Worm (Caenorhabditis elegans) whole organism, L4 larva: ENCODE results near the gene F37H8.5.

ENCODE experiments used
- D1046.2 ChIP-seq: fragments of 200-800 bp; sonication (Bioruptor generic); IDR thresholded peaks from 2 replicates; pipeline ENCODE4 v1.3.6; 2022; ENCODE audit warnings: missing genetic modification characterization, missing compliant biosample characterization
- F10B5.3 ChIP-seq: sonication (generic microtip); optimal IDR thresholded peaks from 2 replicates; lab custom pipeline; 2016; ENCODE audit warnings: mild to moderate bottlenecking, missing genetic modification characterization, missing compliant biosample characterization
- F26F4.8 ChIP-seq: fragments of 200-800 bp; sonication (Bioruptor generic); conservative IDR thresholded peaks from 2 replicates; pipeline ENCODE4 v1.3.6; 2022; ENCODE audit warnings: missing genetic modification characterization, missing compliant biosample characterization
- R02D3.7 ChIP-seq: fragments of 150-350 bp; sonication (generic microtip); optimal IDR thresholded peaks from 3 replicates; lab custom pipeline; 2014; ENCODE audit warnings: missing biosample characterization, missing genetic modification characterization
- T26A8.4 ChIP-seq: fragments of 200-800 bp; sonication (Bioruptor generic); IDR thresholded peaks from 2 replicates; pipeline ENCODE4 v1.3.6; 2022; ENCODE audit warnings: missing genetic modification characterization, missing compliant biosample characterization
- ZK337.2 ChIP-seq: fragments of 200-800 bp; sonication (Bioruptor generic); IDR thresholded peaks from 2 replicates; pipeline ENCODE4 v1.3.6; 2022; ENCODE audit warnings: missing genetic modification reagents, missing genetic modification characterization, missing compliant biosample characterization
- ZK546.5 ChIP-seq, 2 experiments: sonication (generic microtip); optimal IDR thresholded peaks; 2 replicates each; lab custom pipeline; 2017; ENCODE audit warnings: missing biosample characterization in 2 of 2, missing genetic modification characterization in 2 of 2
- aly-2 ChIP-seq: sonication (generic microtip); optimal IDR thresholded peaks from 2 replicates; lab custom pipeline; 2018; ENCODE audit warnings: missing biosample characterization, missing genetic modification characterization
- arid-1 ChIP-seq: fragments of 200-800 bp; sonication (Bioruptor generic); conservative IDR thresholded peaks from 2 replicates; pipeline ENCODE4 v1.3.6; 2022; ENCODE audit warnings: missing genetic modification reagents, missing genetic modification characterization, missing compliant biosample characterization
- attf-4 ChIP-seq: sonication (generic microtip); optimal IDR thresholded peaks from 3 replicates; lab custom pipeline; 2017; ENCODE audit warnings: missing biosample characterization, missing genetic modification characterization
- ceh-20 ChIP-seq: fragments of 200-800 bp; sonication (Bioruptor generic); IDR thresholded peaks from 2 replicates; pipeline ENCODE4 v1.3.6; 2022; ENCODE audit warnings: missing genetic modification reagents, missing genetic modification characterization, missing compliant biosample characterization
- ceh-44 ChIP-seq: fragments of 200-800 bp; sonication (Bioruptor generic); IDR thresholded peaks from 2 replicates; pipeline ENCODE4 v1.3.6; 2022; ENCODE audit warnings: missing genetic modification reagents, missing genetic modification characterization, missing compliant biosample characterization
- cey-2 ChIP-seq: sonication (generic microtip); optimal IDR thresholded peaks from 3 replicates; lab custom pipeline; 2017; ENCODE audit warnings: missing genetic modification characterization, mild to moderate bottlenecking, missing compliant biosample characterization, antibody characterized with exemption, borderline replicate concordance; ENCODE audit not compliant: insufficient read depth
- ctbp-1 ChIP-seq: fragments of 200-800 bp; sonication (Bioruptor generic); IDR thresholded peaks from 2 replicates; pipeline ENCODE4 v1.3.6; 2022; ENCODE audit warnings: missing genetic modification reagents, missing genetic modification characterization, missing compliant biosample characterization
- daf-12 ChIP-seq: fragments of 150-350 bp; optimal IDR thresholded peaks from 2 replicates; lab custom pipeline; 2014; ENCODE audit warnings: missing biosample characterization, missing genetic modification reagents, missing genetic modification characterization
- daf-16 ChIP-seq, 3 experiments: sonication (generic microtip); optimal IDR thresholded peaks; 2 replicates each; lab custom pipeline; 2016 to 2017; ENCODE audit warnings: missing genetic modification characterization in 3 of 3, missing genetic modification reagents in 3 of 3, mild to moderate bottlenecking in 2 of 3, missing compliant biosample characterization in 2 of 3, missing biosample characterization in 1 of 3, moderate library complexity in 1 of 3
- dpl-1 ChIP-seq: fragments of 150-350 bp; optimal IDR thresholded peaks from 2 replicates; lab custom pipeline; 2014; ENCODE audit warnings: missing biosample characterization, missing genetic modification reagents, missing genetic modification characterization
- duxl-1 ChIP-seq: sonication (generic microtip); optimal IDR thresholded peaks from 2 replicates; lab custom pipeline; 2016; ENCODE audit warnings: mild to moderate bottlenecking, missing genetic modification characterization, moderate library complexity, missing compliant biosample characterization; ENCODE audit not compliant: poor library complexity
- dve-1 ChIP-seq: sonication (generic microtip); optimal IDR thresholded peaks from 2 replicates; lab custom pipeline; 2017; ENCODE audit warnings: antibody characterized with exemption, mild to moderate bottlenecking, missing genetic modification characterization, missing compliant biosample characterization; ENCODE audit not compliant: insufficient read depth
- egl-27 ChIP-seq: sonication (generic microtip); optimal IDR thresholded peaks from 3 replicates; lab custom pipeline; 2017; ENCODE audit warnings: missing biosample characterization, missing genetic modification reagents, missing genetic modification characterization
- fos-1 ChIP-seq: fragments of 150-350 bp; optimal IDR thresholded peaks from 2 replicates; lab custom pipeline; 2014; ENCODE audit warnings: missing biosample characterization, missing genetic modification characterization
- gei-8 ChIP-seq: fragments of 200-800 bp; sonication (Bioruptor generic); optimal IDR thresholded peaks from 2 replicates; lab custom pipeline; 2018; ENCODE audit warnings: mild to moderate bottlenecking, missing genetic modification characterization, missing compliant biosample characterization
- hlh-30 ChIP-seq: sonication (generic microtip); optimal IDR thresholded peaks from 2 replicates; lab custom pipeline; 2017; ENCODE audit warnings: antibody characterized with exemption, mild to moderate bottlenecking, missing genetic modification characterization, missing compliant biosample characterization; ENCODE audit not compliant: insufficient read depth
- jun-1 ChIP-seq: fragments of 150-350 bp; optimal IDR thresholded peaks from 2 replicates; lab custom pipeline; 2014; ENCODE audit warnings: missing biosample characterization, missing genetic modification reagents, missing genetic modification characterization
- lin-13 ChIP-seq: fragments of 150-350 bp; optimal IDR thresholded peaks from 2 replicates; lab custom pipeline; 2014; ENCODE audit warnings: missing biosample characterization, missing genetic modification reagents, missing genetic modification characterization
- lin-38 ChIP-seq: fragments of 200-800 bp; sonication (Bioruptor generic); IDR thresholded peaks from 2 replicates; pipeline ENCODE4 v1.3.6; 2022; ENCODE audit warnings: missing genetic modification reagents, missing genetic modification characterization, missing compliant biosample characterization
- lsy-2 ChIP-seq, 2 experiments: fragments of 150-350 bp in 1 of 2; sonication (generic microtip) in 1 of 2; optimal IDR thresholded peaks; 2 replicates each; lab custom pipeline; 2014 to 2017; ENCODE audit warnings: missing biosample characterization in 2 of 2, missing genetic modification characterization in 2 of 2
- madf-9 ChIP-seq: fragments of 200-800 bp; sonication (Bioruptor generic); conservative IDR thresholded peaks from 2 replicates; pipeline ENCODE4 v1.3.6; 2022; ENCODE audit warnings: missing genetic modification reagents, missing genetic modification characterization, missing compliant biosample characterization
- mdt-29 ChIP-seq: fragments of 200-800 bp; sonication (Bioruptor generic); IDR thresholded peaks from 2 replicates; pipeline ENCODE4 v1.3.6; 2022; ENCODE audit warnings: missing genetic modification reagents, missing genetic modification characterization, missing compliant biosample characterization
- mep-1 ChIP-seq: fragments of 150-350 bp; sonication (generic microtip); optimal IDR thresholded peaks from 3 replicates; lab custom pipeline; 2014; ENCODE audit warnings: missing biosample characterization, missing genetic modification characterization
- mes-2 ChIP-seq: sonication (generic microtip); optimal IDR thresholded peaks from 2 replicates; lab custom pipeline; 2016; ENCODE audit warnings: missing genotype, mild to moderate bottlenecking, missing genetic modification characterization, missing compliant biosample characterization; ENCODE audit not compliant: poor library complexity, severe bottlenecking
- mxl-3 ChIP-seq: fragments of 200-800 bp; sonication (Bioruptor generic); optimal IDR thresholded peaks from 2 replicates; lab custom pipeline; 2018; ENCODE audit warnings: mild to moderate bottlenecking, missing genetic modification characterization, missing compliant biosample characterization
- nhr-102 ChIP-seq: sonication (generic microtip); optimal IDR thresholded peaks from 2 replicates; lab custom pipeline; 2016; ENCODE audit warnings: mild to moderate bottlenecking, missing genetic modification characterization, moderate library complexity, missing compliant biosample characterization
- nhr-28 ChIP-seq: fragments of 150-350 bp; optimal IDR thresholded peaks from 2 replicates; lab custom pipeline; 2014; ENCODE audit warnings: missing biosample characterization, missing genetic modification characterization
- nhr-48 ChIP-seq: sonication (generic microtip); optimal IDR thresholded peaks from 2 replicates; lab custom pipeline; 2016; ENCODE audit warnings: mild to moderate bottlenecking, missing genetic modification characterization, missing compliant biosample characterization
- nhr-6 ChIP-seq: fragments of 150-350 bp; optimal IDR thresholded peaks from 2 replicates; lab custom pipeline; 2014; ENCODE audit warnings: missing biosample characterization, missing genetic modification characterization
- nhr-77 ChIP-seq: fragments of 150-350 bp; optimal IDR thresholded peaks from 2 replicates; lab custom pipeline; 2014; ENCODE audit warnings: missing biosample characterization, missing genetic modification characterization
- pha-4 ChIP-seq, 2 experiments: fragments of 150-350 bp in 1 of 2; fragments of 200-800 bp in 1 of 2; sonication (Bioruptor generic) in 1 of 2; IDR thresholded peaks in 1 of 2; optimal IDR thresholded peaks in 1 of 2; 2 replicates each; pipeline versions ENCODE4 v1.3.6 to Lab custom; 2014 to 2022; ENCODE audit warnings: missing genetic modification characterization in 2 of 2, missing genetic modification reagents in 2 of 2, missing biosample characterization in 1 of 2, missing compliant biosample characterization in 1 of 2
- pqm-1 ChIP-seq: sonication (generic microtip); optimal IDR thresholded peaks from 2 replicates; lab custom pipeline; 2017; ENCODE audit warnings: missing biosample characterization, missing genetic modification characterization
- rbr-2 ChIP-seq: sonication (generic microtip); optimal IDR thresholded peaks from 2 replicates; lab custom pipeline; 2016; ENCODE audit warnings: missing genotype, missing genetic modification characterization, missing compliant biosample characterization
- set-16 ChIP-seq: fragments of 200-800 bp; sonication (Bioruptor generic); IDR thresholded peaks from 2 replicates; pipeline ENCODE4 v1.3.6; 2022; ENCODE audit warnings: missing genetic modification reagents, missing genetic modification characterization, missing compliant biosample characterization
- skn-1 ChIP-seq: fragments of 150-350 bp; optimal IDR thresholded peaks from 2 replicates; lab custom pipeline; 2014; ENCODE audit warnings: missing biosample characterization, missing genetic modification characterization
- snpc-4 ChIP-seq: fragments of 150-350 bp; optimal IDR thresholded peaks from 2 replicates; lab custom pipeline; 2014; ENCODE audit warnings: missing biosample characterization, missing genetic modification characterization
- spr-3 ChIP-seq: fragments of 200-800 bp; sonication (Bioruptor generic); optimal IDR thresholded peaks from 2 replicates; lab custom pipeline; 2018; ENCODE audit warnings: mild to moderate bottlenecking, missing genetic modification characterization, missing compliant biosample characterization
- tag-97 ChIP-seq: fragments of 200-800 bp; sonication (Bioruptor generic); IDR thresholded peaks from 2 replicates; pipeline ENCODE4 v1.3.6; 2022; ENCODE audit warnings: missing genetic modification characterization, missing compliant biosample characterization
- tra-1 ChIP-seq: fragments of 200-800 bp; sonication (Bioruptor generic); IDR thresholded peaks from 2 replicates; pipeline ENCODE4 v1.3.6; 2022; ENCODE audit warnings: missing genetic modification reagents, missing genetic modification characterization, missing compliant biosample characterization
- unc-130 ChIP-seq: sonication (generic microtip); optimal IDR thresholded peaks from 2 replicates; lab custom pipeline; 2016; ENCODE audit warnings: missing genetic modification reagents, missing genetic modification characterization, missing compliant biosample characterization
- unc-62 ChIP-seq, 3 experiments: fragments of 150-350 bp in 1 of 3; sonication (generic microtip); optimal IDR thresholded peaks in 2 of 3; peaks in 1 of 3; 1 replicate in 1 of 3; 2 replicates in 2 of 3; lab custom pipeline; 2014 to 2017; ENCODE audit warnings: missing biosample characterization in 3 of 3, missing genetic modification characterization in 3 of 3, missing genetic modification reagents in 3 of 3, missing genotype in 1 of 3
- zfp-3 ChIP-seq: fragments of 200-800 bp; sonication (Bioruptor generic); conservative IDR thresholded peaks from 2 replicates; pipeline ENCODE4 v1.3.6; 2022; ENCODE audit warnings: missing genetic modification reagents, missing genetic modification characterization, missing compliant biosample characterization
- zip-11 ChIP-seq: fragments of 200-800 bp; sonication (Bioruptor generic); IDR thresholded peaks from 2 replicates; pipeline ENCODE4 v1.3.6; 2022; ENCODE audit warnings: missing genetic modification characterization, missing compliant biosample characterization

Gene F37H8.5

ce11 chrII:11166414-11166813 is 21.6 kb upstream of the F37H8.5 start:
- TF ChIP-seq zip-11: no peak
- no peak for TF ChIP-seq daf-16 (GFP tag; optimal IDR thresholded peaks at IDR 0.05; lab: Kevin White, UChicago)
- TF ChIP-seq daf-16 (tag; optimal IDR thresholded peaks at IDR 0.05; lab: Kevin White, UChicago): peak; percentile 29
- no peak for TF ChIP-seq rbr-2 (tag; lab: Kevin White, UChicago)
- no peak for TF ChIP-seq T26A8.4 (GFP tag; lab: Robert Waterston, UW)
- TF ChIP-seq ZK337.2 (GFP tag; lab: Robert Waterston, UW): no peak
- peak; percentile 79 for TF ChIP-seq set-16 (GFP tag; lab: Robert Waterston, UW)
- no peak for TF ChIP-seq nhr-102 (tag; lab: Kevin White, UChicago)
- no peak for TF ChIP-seq skn-1 (tag; lab: Kevin White, UChicago)
- TF ChIP-seq lin-13 (GFP tag; lab: Kevin White, UChicago): no peak
- TF ChIP-seq nhr-6 (tag; lab: Kevin White, UChicago): no peak
- TF ChIP-seq dve-1 (tag; lab: Kevin White, UChicago): peak; percentile 16
- TF ChIP-seq nhr-48: no peak
- no peak for TF ChIP-seq unc-130 (GFP tag; lab: Kevin White, UChicago)
- TF ChIP-seq F10B5.3 (tag; lab: Kevin White, UChicago): no peak
- TF ChIP-seq tra-1 (GFP tag; lab: Robert Waterston, UW): no peak
- no peak; the same call in none of the 2 replicates for TF ChIP-seq lin-38 (GFP tag; lab: Robert Waterston, UW)
- no peak for TF ChIP-seq egl-27 (tag; lab: Kevin White, UChicago)
- TF ChIP-seq tag-97 (GFP tag; lab: Robert Waterston, UW): no peak
- no peak for TF ChIP-seq mdt-29 (GFP tag; lab: Robert Waterston, UW)
- no peak for TF ChIP-seq nhr-28 (tag; lab: Kevin White, UChicago)
- no peak for TF ChIP-seq ctbp-1 (GFP tag; lab: Robert Waterston, UW)
- no peak for TF ChIP-seq R02D3.7
- TF ChIP-seq snpc-4 (tag; lab: Kevin White, UChicago): no peak
- no peak for TF ChIP-seq jun-1
- no peak for TF ChIP-seq ceh-44
- no peak for TF ChIP-seq attf-4
- TF ChIP-seq ZK546.5 (tag; optimal IDR thresholded peaks at IDR 0.05; lab: Kevin White, UChicago): no peak
- TF ChIP-seq F26F4.8: no peak
- TF ChIP-seq madf-9 (GFP tag; lab: Robert Waterston, UW): no peak
- TF ChIP-seq hlh-30 (tag; lab: Kevin White, UChicago): peak; percentile 13
- TF ChIP-seq dpl-1 (GFP tag; lab: Kevin White, UChicago): no peak
- no peak for TF ChIP-seq fos-1 (tag; lab: Kevin White, UChicago)
- TF ChIP-seq lsy-2 (tag; optimal IDR thresholded peaks at IDR 0.05; lab: Kevin White, UChicago): peak in 1 of 2 experiments; percentile 14
- no peak for TF ChIP-seq daf-12 (tag; lab: Kevin White, UChicago)
- TF ChIP-seq mxl-3 (GFP tag; lab: Kevin White, UChicago): no peak
- no peak for TF ChIP-seq mep-1 (tag; lab: Kevin White, UChicago)
- TF ChIP-seq pha-4 (GFP tag; IDR thresholded peaks at IDR 0.05; lab: Robert Waterston, UW): peak; percentile 32; the same call in 1 of the 2 replicates
- TF ChIP-seq pha-4 (tag; optimal IDR thresholded peaks at IDR 0.05; lab: Kevin White, UChicago): no peak
- no peak for TF ChIP-seq cey-2
- no peak for TF ChIP-seq D1046.2 (GFP tag; lab: Robert Waterston, UW)
- TF ChIP-seq pqm-1: no peak
- TF ChIP-seq arid-1 (GFP tag; lab: Robert Waterston, UW): no peak
- no peak for TF ChIP-seq ceh-20 (GFP tag; lab: Robert Waterston, UW)
- no peak for TF ChIP-seq gei-8 (GFP tag; lab: Kevin White, UChicago)
- peak; percentile 3 for TF ChIP-seq mes-2
- TF ChIP-seq unc-62 (GFP tag; optimal IDR thresholded peaks at IDR 0.05 in 1 of 2; lab: Kevin White, UChicago): no peak
- no peak for TF ChIP-seq unc-62 (tag; optimal IDR thresholded peaks at IDR 0.05; lab: Kevin White, UChicago)
- no peak for TF ChIP-seq aly-2 (tag; lab: Kevin White, UChicago)
- no peak for TF ChIP-seq spr-3 (GFP tag; lab: Kevin White, UChicago)
- TF ChIP-seq nhr-77 (tag; lab: Kevin White, UChicago): no peak
- TF ChIP-seq duxl-1 (tag; lab: Kevin White, UChicago): no peak
- no peak for TF ChIP-seq zfp-3 (GFP tag; lab: Robert Waterston, UW)
